Worm (Caenorhabditis elegans) whole organism, early embryonic: ENCODE data around the gene tomm-7.

Experiments
- B0310.2 ChIP-seq: sonication (generic microtip); optimal IDR thresholded peaks from 2 replicates; lab custom pipeline; 2016; ENCODE audit warnings: mild to moderate bottlenecking, missing genetic modification characterization, missing compliant biosample characterization
- F13C5.2 ChIP-seq: sonication (generic microtip); optimal IDR thresholded peaks from 2 replicates; lab custom pipeline; 2017; ENCODE audit warnings: mild to moderate bottlenecking, missing genetic modification characterization, inconsistent platforms, missing compliant biosample characterization
- aly-1 ChIP-seq: sonication (generic microtip); optimal IDR thresholded peaks from 2 replicates; lab custom pipeline; 2016; ENCODE audit warnings: missing genetic modification characterization, missing compliant biosample characterization
- ama-1 ChIP-seq: fragments of 150-350 bp; optimal IDR thresholded peaks from 2 replicates; lab custom pipeline; 2014
- ceh-13 ChIP-seq: fragments of 200-800 bp; sonication (Bioruptor generic); optimal IDR thresholded peaks from 2 replicates; lab custom pipeline; 2018; ENCODE audit warnings: mild to moderate bottlenecking, missing genetic modification characterization, missing compliant biosample characterization
- ceh-36 ChIP-seq: sonication (generic microtip); optimal IDR thresholded peaks from 2 replicates; lab custom pipeline; 2016; ENCODE audit warnings: missing genetic modification characterization, inconsistent platforms, missing compliant biosample characterization
- ets-7 ChIP-seq: sonication (generic microtip); optimal IDR thresholded peaks from 2 replicates; lab custom pipeline; 2016; ENCODE audit warnings: missing genotype, missing genetic modification characterization, missing compliant biosample characterization
- flt-1 ChIP-seq: fragments of 200-800 bp; sonication (Bioruptor generic); IDR thresholded peaks from 2 replicates; pipeline ENCODE4 v1.3.6; 2022; ENCODE audit warnings: missing genetic modification characterization, missing compliant biosample characterization
- hmbx-1 ChIP-seq: sonication (generic microtip); optimal IDR thresholded peaks from 2 replicates; lab custom pipeline; 2016; ENCODE audit warnings: mild to moderate bottlenecking, missing genetic modification characterization, missing compliant biosample characterization
- hmg-4 ChIP-seq: fragments of 200-800 bp; sonication (Bioruptor generic); optimal IDR thresholded peaks from 2 replicates; lab custom pipeline; 2018; ENCODE audit warnings: mild to moderate bottlenecking, missing genetic modification characterization, missing compliant biosample characterization
- hnd-1 ChIP-seq: sonication (generic microtip); optimal IDR thresholded peaks from 2 replicates; lab custom pipeline; 2016; ENCODE audit warnings: missing genetic modification characterization, missing compliant biosample characterization
- pes-1 ChIP-seq: fragments of 200-800 bp; sonication (Bioruptor generic); IDR thresholded peaks from 2 replicates; pipeline ENCODE4 v1.3.6; 2022; ENCODE audit warnings: missing genetic modification reagents, missing genetic modification characterization, missing compliant biosample characterization
- scrt-1 ChIP-seq: fragments of 200-800 bp; sonication (Bioruptor generic); IDR thresholded peaks from 2 replicates; pipeline ENCODE4 v1.3.6; 2022; ENCODE audit warnings: missing genetic modification characterization, missing compliant biosample characterization
- sea-1 ChIP-seq: fragments of 200-800 bp; sonication (Bioruptor generic); conservative IDR thresholded peaks from 2 replicates; pipeline ENCODE4 v1.3.6; 2022; ENCODE audit warnings: missing genetic modification characterization, missing compliant biosample characterization
- tbx-11 ChIP-seq: fragments of 200-800 bp; sonication (Bioruptor generic); IDR thresholded peaks from 2 replicates; pipeline ENCODE4 v1.3.6; 2022; ENCODE audit warnings: missing genetic modification characterization, missing compliant biosample characterization
- tbx-37 ChIP-seq: fragments of 200-800 bp; sonication (Bioruptor generic); conservative IDR thresholded peaks from 2 replicates; pipeline ENCODE4 v1.3.6; 2022; ENCODE audit warnings: missing genetic modification reagents, missing genetic modification characterization, missing compliant biosample characterization
- tra-4 ChIP-seq: sonication (generic microtip); optimal IDR thresholded peaks from 2 replicates; lab custom pipeline; 2017; ENCODE audit warnings: missing genetic modification characterization, missing compliant biosample characterization

Gene tomm-7

ce11 chrIII:7872776-7873175 is 13.4 kb downstream of the tomm-7 start:
- TF ChIP-seq tbx-11 (GFP tag; lab: Robert Waterston, UW) (no peak), flt-1 (GFP tag; lab: Robert Waterston, UW) (no peak)

- no peak for TF ChIP-seq hmbx-1 (tag; lab: Kevin White, UChicago)
- TF ChIP-seq F13C5.2 (tag; lab: Kevin White, UChicago): no peak
- no peak for TF ChIP-seq pes-1 (GFP tag; lab: Robert Waterston, UW)
- no peak for TF ChIP-seq scrt-1 (GFP tag; lab: Robert Waterston, UW)
- TF ChIP-seq ets-7 (tag; lab: Kevin White, UChicago): no peak
- no peak for TF ChIP-seq aly-1 (tag; lab: Kevin White, UChicago)
- TF ChIP-seq tra-4 (tag; lab: Kevin White, UChicago): no peak
- no peak for TF ChIP-seq ama-1 (lab: Kevin White, UChicago)
- no peak for TF ChIP-seq flt-1 (GFP tag; lab: Robert Waterston, UW)
- no peak for TF ChIP-seq ceh-13 (GFP tag; lab: Kevin White, UChicago)
- TF ChIP-seq B0310.2 (tag; lab: Kevin White, UChicago): no peak
- no peak for TF ChIP-seq sea-1 (GFP tag; lab: Robert Waterston, UW)
- no peak for TF ChIP-seq ceh-36 (tag; lab: Kevin White, UChicago)
- no peak for TF ChIP-seq tbx-11 (GFP tag; lab: Robert Waterston, UW)
- TF ChIP-seq hmg-4 (GFP tag; lab: Kevin White, UChicago): no peak
- TF ChIP-seq tbx-37 (GFP tag; lab: Robert Waterston, UW): no peak
- TF ChIP-seq hnd-1 (tag; lab: Kevin White, UChicago): no peak
Measured at ce11 chrIII:7873481-7873880, 14.1 kb downstream of the tomm-7 start, which contains the start of gene tyr-1. TSS of gene tyr-1 (plus strand) at chrIII:7873781.

ce11 chrIII:7877090-7877489 is 17.7 kb downstream of the tomm-7 start:
- TF ChIP-seq hmg-4 (GFP tag; lab: Kevin White, UChicago) (no peak), ets-7 (tag; lab: Kevin White, UChicago) (no peak), ceh-36 (tag; lab: Kevin White, UChicago) (no peak)

- no peak for TF ChIP-seq sea-1 (GFP tag; lab: Robert Waterston, UW)
- TF ChIP-seq tbx-11 (GFP tag; lab: Robert Waterston, UW): no peak
- no peak for TF ChIP-seq B0310.2 (tag; lab: Kevin White, UChicago)
- TF ChIP-seq hmbx-1 (tag; lab: Kevin White, UChicago): no peak
- TF ChIP-seq aly-1 (tag; lab: Kevin White, UChicago): no peak
- no peak for TF ChIP-seq ceh-13 (GFP tag; lab: Kevin White, UChicago)
- no peak for TF ChIP-seq ceh-36 (tag; lab: Kevin White, UChicago)
- TF ChIP-seq ets-7 (tag; lab: Kevin White, UChicago): no peak
- TF ChIP-seq tra-4 (tag; lab: Kevin White, UChicago): no peak
- TF ChIP-seq scrt-1 (GFP tag; lab: Robert Waterston, UW): no peak
- TF ChIP-seq hmg-4 (GFP tag; lab: Kevin White, UChicago): no peak
- no peak for TF ChIP-seq pes-1 (GFP tag; lab: Robert Waterston, UW)
- TF ChIP-seq ama-1 (lab: Kevin White, UChicago): no peak
- no peak for TF ChIP-seq tbx-37 (GFP tag; lab: Robert Waterston, UW)
- TF ChIP-seq flt-1 (GFP tag; lab: Robert Waterston, UW): no peak
- no peak for TF ChIP-seq hnd-1 (tag; lab: Kevin White, UChicago)
Measured at ce11 chrIII:7878852-7879329, 19.5 kb downstream of the tomm-7 start, which contains the start of gene sup-18. TSS of gene sup-18 (minus strand) at chrIII:7878902.

- TF ChIP-seq flt-1 (GFP tag; lab: Robert Waterston, UW): no peak
- TF ChIP-seq hmg-4 (GFP tag; lab: Kevin White, UChicago): no peak
- TF ChIP-seq ceh-13 (GFP tag; lab: Kevin White, UChicago): no peak
- TF ChIP-seq ama-1 (lab: Kevin White, UChicago): no peak
Measured at ce11 chrIII:7880132-7880715, 20.8 kb downstream of the tomm-7 start.

- TF ChIP-seq hnd-1 (tag; lab: Kevin White, UChicago): no peak
- TF ChIP-seq B0310.2 (tag; lab: Kevin White, UChicago): no peak
- TF ChIP-seq ama-1 (lab: Kevin White, UChicago): no peak
- TF ChIP-seq flt-1 (GFP tag; lab: Robert Waterston, UW): no peak
- no peak for TF ChIP-seq pes-1 (GFP tag; lab: Robert Waterston, UW)
- TF ChIP-seq tbx-11 (GFP tag; lab: Robert Waterston, UW): no peak
- TF ChIP-seq tbx-37 (GFP tag; lab: Robert Waterston, UW): no peak
- TF ChIP-seq aly-1 (tag; lab: Kevin White, UChicago): no peak
- TF ChIP-seq scrt-1 (GFP tag; lab: Robert Waterston, UW): no peak
- no peak for TF ChIP-seq ceh-13 (GFP tag; lab: Kevin White, UChicago)
- TF ChIP-seq hmbx-1 (tag; lab: Kevin White, UChicago): no peak
- no peak for TF ChIP-seq tra-4 (tag; lab: Kevin White, UChicago)
- no peak for TF ChIP-seq hmg-4 (GFP tag; lab: Kevin White, UChicago)
- no peak for TF ChIP-seq sea-1 (GFP tag; lab: Robert Waterston, UW)
- no peak for TF ChIP-seq F13C5.2 (tag; lab: Kevin White, UChicago)
- TF ChIP-seq ets-7 (tag; lab: Kevin White, UChicago): no peak
Measured at ce11 chrIII:7882900-7883299, 23.5 kb downstream of the tomm-7 start, which contains the start of gene ZK688.9. TSS of gene ZK688.9 (minus strand) at chrIII:7883000.

- TF ChIP-seq pes-1 (GFP tag; lab: Robert Waterston, UW) (no peak), ets-7 (tag; lab: Kevin White, UChicago) (no peak), ceh-36 (tag; lab: Kevin White, UChicago) (no peak), F13C5.2 (tag; lab: Kevin White, UChicago) (no peak)
Measured at ce11 chrIII:7884863-7885262, 25.4 kb downstream of the tomm-7 start, which contains the start of gene ZK688.11. TSS of gene ZK688.11 (minus strand) at chrIII:7884963.
